Worm (Caenorhabditis elegans) whole organism, young adult: ENCODE measurements around the gene C32D5.7.

Source experiments
- D2030.7 ChIP-seq: fragments of 200-800 bp; sonication (Bioruptor generic); IDR thresholded peaks from 2 replicates; pipeline ENCODE4 v1.3.6; 2022; ENCODE audit warnings: missing genetic modification reagents, missing genetic modification characterization, missing compliant biosample characterization
- F37B4.10 ChIP-seq: fragments of 200-800 bp; sonication (Bioruptor generic); IDR thresholded peaks from 2 replicates; pipeline ENCODE4 v1.3.6; 2022; ENCODE audit warnings: missing genetic modification characterization, missing compliant biosample characterization
- F39B2.1 ChIP-seq: fragments of 200-800 bp; sonication (Bioruptor generic); IDR thresholded peaks from 2 replicates; pipeline ENCODE4 v1.3.6; 2022; ENCODE audit warnings: missing genetic modification reagents, missing genetic modification characterization, missing compliant biosample characterization
- F49E8.2 ChIP-seq: sonication (generic microtip); optimal IDR thresholded peaks from 3 replicates; lab custom pipeline; 2017; ENCODE audit warnings: missing genetic modification characterization, mild to moderate bottlenecking, missing compliant biosample characterization, antibody characterized with exemption, moderate library complexity; ENCODE audit not compliant: insufficient read depth
- F52B5.7 ChIP-seq: sonication (generic microtip); optimal IDR thresholded peaks from 2 replicates; lab custom pipeline; 2016; ENCODE audit warnings: mild to moderate bottlenecking, missing genetic modification characterization, missing compliant biosample characterization
- F55B11.4 ChIP-seq: sonication (generic microtip); optimal IDR thresholded peaks from 2 replicates; lab custom pipeline; 2016; ENCODE audit warnings: missing compliant biosample characterization, missing genetic modification characterization, borderline replicate concordance; ENCODE audit not compliant: insufficient read depth
- F57A8.1 ChIP-seq: fragments of 200-800 bp; sonication (Bioruptor generic); optimal IDR thresholded peaks from 2 replicates; lab custom pipeline; 2018; ENCODE audit warnings: mild to moderate bottlenecking, missing genetic modification characterization, moderate library complexity, missing compliant biosample characterization
- F57C9.4 ChIP-seq: sonication (generic microtip); optimal IDR thresholded peaks from 2 replicates; lab custom pipeline; 2017; ENCODE audit warnings: mild to moderate bottlenecking, missing genetic modification characterization, missing compliant biosample characterization
- K12H6.12 ChIP-seq: fragments of 200-800 bp; sonication (Bioruptor generic); optimal IDR thresholded peaks from 2 replicates; lab custom pipeline; 2018; ENCODE audit warnings: mild to moderate bottlenecking, missing genetic modification characterization, missing compliant biosample characterization
- T07F8.4 ChIP-seq: sonication (generic microtip); optimal IDR thresholded peaks from 2 replicates; lab custom pipeline; 2016; ENCODE audit warnings: mild to moderate bottlenecking, missing genetic modification characterization, moderate library complexity, missing compliant biosample characterization
- Y67H2A.10 ChIP-seq: fragments of 200-800 bp; sonication (Bioruptor generic); conservative IDR thresholded peaks from 2 replicates; pipeline ENCODE4 v1.3.6; 2022; ENCODE audit warnings: missing genetic modification reagents, missing genetic modification characterization, missing compliant biosample characterization
- Y95B8A.8 ChIP-seq: fragments of 200-800 bp; sonication (Bioruptor generic); IDR thresholded peaks from 2 replicates; pipeline ENCODE4 v1.3.6; 2022; ENCODE audit warnings: missing genetic modification reagents, missing genetic modification characterization, missing compliant biosample characterization
- akir-1 ChIP-seq: fragments of 200-800 bp; sonication (Bioruptor generic); optimal IDR thresholded peaks from 2 replicates; lab custom pipeline; 2018; ENCODE audit warnings: mild to moderate bottlenecking, missing genetic modification characterization, moderate library complexity, missing compliant biosample characterization
- aptf-2 ChIP-seq: fragments of 200-800 bp; sonication (Bioruptor generic); conservative IDR thresholded peaks from 2 replicates; pipeline ENCODE4 v1.3.6; 2022; ENCODE audit warnings: missing genetic modification reagents, missing genetic modification characterization, missing compliant biosample characterization
- athp-1 ChIP-seq: sonication (generic microtip); optimal IDR thresholded peaks from 2 replicates; lab custom pipeline; 2017; ENCODE audit warnings: mild to moderate bottlenecking, missing genetic modification characterization, missing compliant biosample characterization
- attf-3 ChIP-seq: fragments of 200-800 bp; sonication (Bioruptor generic); conservative IDR thresholded peaks from 2 replicates; pipeline ENCODE4 v1.3.6; 2022; ENCODE audit warnings: missing genetic modification reagents, missing genetic modification characterization, missing compliant biosample characterization
- attf-5 ChIP-seq: fragments of 200-800 bp; sonication (Bioruptor generic); optimal IDR thresholded peaks from 2 replicates; lab custom pipeline; 2018; ENCODE audit warnings: mild to moderate bottlenecking, missing genetic modification characterization, missing compliant biosample characterization
- ceh-100 ChIP-seq: fragments of 200-800 bp; sonication (Bioruptor generic); IDR thresholded peaks from 2 replicates; pipeline ENCODE4 v1.3.6; 2022; ENCODE audit warnings: missing genetic modification reagents, missing genetic modification characterization, missing compliant biosample characterization
- ceh-27 ChIP-seq: fragments of 200-800 bp; sonication (Bioruptor generic); optimal IDR thresholded peaks from 2 replicates; lab custom pipeline; 2018; ENCODE audit warnings: mild to moderate bottlenecking, missing genetic modification characterization, moderate library complexity, missing compliant biosample characterization
- ceh-79 ChIP-seq: sonication (generic microtip); optimal IDR thresholded peaks from 2 replicates; lab custom pipeline; 2017; ENCODE audit warnings: mild to moderate bottlenecking, missing genetic modification characterization, missing compliant biosample characterization
- chd-7 ChIP-seq: sonication (generic microtip); optimal IDR thresholded peaks from 2 replicates; lab custom pipeline; 2016; ENCODE audit warnings: mild to moderate bottlenecking, missing genetic modification characterization, moderate library complexity, missing compliant biosample characterization
- dox-1 ChIP-seq: fragments of 200-800 bp; sonication (Bioruptor generic); IDR thresholded peaks from 2 replicates; pipeline ENCODE4 v1.3.6; 2022; ENCODE audit warnings: missing genetic modification reagents, missing genetic modification characterization, missing compliant biosample characterization
- dpl-1 ChIP-seq: fragments of 150-350 bp; optimal IDR thresholded peaks from 2 replicates; lab custom pipeline; 2014; ENCODE audit warnings: missing biosample characterization, missing genetic modification reagents, missing genetic modification characterization
- hlh-12 ChIP-seq: sonication (generic microtip); optimal IDR thresholded peaks from 2 replicates; lab custom pipeline; 2016; ENCODE audit warnings: missing genetic modification characterization, missing compliant biosample characterization
- hmg-20 ChIP-seq: fragments of 200-800 bp; sonication (Bioruptor generic); IDR thresholded peaks from 2 replicates; pipeline ENCODE4 v1.3.6; 2022; ENCODE audit warnings: missing genetic modification reagents, missing genetic modification characterization, missing compliant biosample characterization
- hrde-1 ChIP-seq: sonication (generic microtip); optimal IDR thresholded peaks from 2 replicates; lab custom pipeline; 2016; ENCODE audit warnings: missing genetic modification characterization, mild to moderate bottlenecking, missing compliant biosample characterization, moderate library complexity, missing genotype, missing genetic modification reagents, borderline replicate concordance
- let-526 ChIP-seq: fragments of 200-800 bp; sonication (Bioruptor generic); IDR thresholded peaks from 2 replicates; pipeline ENCODE4 v1.3.6; 2022; ENCODE audit warnings: missing genetic modification reagents, missing genetic modification characterization, missing compliant biosample characterization
- lin-26 ChIP-seq: fragments of 200-800 bp; sonication (Bioruptor generic); IDR thresholded peaks from 2 replicates; pipeline ENCODE4 v1.3.6; 2022; ENCODE audit warnings: missing genetic modification reagents, missing genetic modification characterization, missing compliant biosample characterization
- lin-35 ChIP-seq, 3 experiments: fragments of 150-350 bp in 2 of 3; sonication (generic microtip) in 1 of 3; optimal IDR thresholded peaks; 2 replicates each; lab custom pipeline; 2014 to 2018; ENCODE audit warnings: missing biosample characterization in 3 of 3, missing genetic modification characterization in 3 of 3, missing genetic modification reagents in 3 of 3
- lin-54 ChIP-seq: fragments of 200-800 bp; sonication (Bioruptor generic); optimal IDR thresholded peaks from 2 replicates; lab custom pipeline; 2018; ENCODE audit warnings: mild to moderate bottlenecking, missing genetic modification characterization, missing compliant biosample characterization
- lsy-27 ChIP-seq: sonication (generic microtip); optimal IDR thresholded peaks from 2 replicates; lab custom pipeline; 2017; ENCODE audit warnings: missing genetic modification characterization, mild to moderate bottlenecking, missing compliant biosample characterization, antibody characterized with exemption, missing genotype, borderline replicate concordance; ENCODE audit not compliant: insufficient read depth
- madf-10 ChIP-seq: sonication (generic microtip); optimal IDR thresholded peaks from 2 replicates; lab custom pipeline; 2016; ENCODE audit warnings: mild to moderate bottlenecking, missing genetic modification characterization, missing compliant biosample characterization
- mcd-1 ChIP-seq: fragments of 200-800 bp; sonication (Bioruptor generic); IDR thresholded peaks from 2 replicates; pipeline ENCODE4 v1.3.6; 2022; ENCODE audit warnings: missing genetic modification reagents, missing genetic modification characterization, missing compliant biosample characterization
- mel-28 ChIP-seq: sonication (generic microtip); optimal IDR thresholded peaks from 2 replicates; lab custom pipeline; 2016; ENCODE audit warnings: borderline replicate concordance, mild to moderate bottlenecking, missing genetic modification characterization, missing compliant biosample characterization
- nfyb-1 ChIP-seq: fragments of 200-800 bp; sonication (Bioruptor generic); IDR thresholded peaks from 2 replicates; pipeline ENCODE4 v1.3.6; 2022; ENCODE audit warnings: missing genetic modification reagents, missing genetic modification characterization, missing compliant biosample characterization
- sdz-38 ChIP-seq: sonication (generic microtip); optimal IDR thresholded peaks from 2 replicates; lab custom pipeline; 2016; ENCODE audit warnings: missing genotype, missing genetic modification characterization, missing compliant biosample characterization
- snpc-4 ChIP-seq, 5 experiments: fragments of 150-350 bp in 1 of 5; sonication (generic microtip) in 4 of 5; optimal IDR thresholded peaks; 2 replicates each; lab custom pipeline; 2014 to 2018; ENCODE audit warnings: missing genetic modification characterization in 5 of 5, missing biosample characterization in 3 of 5, antibody characterized with exemption in 2 of 5, mild to moderate bottlenecking in 2 of 5, missing compliant biosample characterization in 2 of 5, missing genotype in 2 of 5, moderate library complexity in 2 of 5, missing genetic modification reagents in 1 of 5
- tbp1 ChIP-seq: fragments of 200-800 bp; sonication (Bioruptor generic); optimal IDR thresholded peaks from 2 replicates; lab custom pipeline; 2018; ENCODE audit warnings: mild to moderate bottlenecking, missing genetic modification characterization, missing compliant biosample characterization
- tbx-9 ChIP-seq: sonication (generic microtip); optimal IDR thresholded peaks from 2 replicates; lab custom pipeline; 2016; ENCODE audit warnings: borderline replicate concordance, missing genetic modification characterization, inconsistent platforms, missing compliant biosample characterization
- tlf-1 ChIP-seq: fragments of 200-800 bp; sonication (Bioruptor generic); optimal IDR thresholded peaks from 2 replicates; lab custom pipeline; 2018; ENCODE audit warnings: mild to moderate bottlenecking, missing genetic modification characterization, missing compliant biosample characterization
- unc-62 ChIP-seq: fragments of 150-350 bp; optimal IDR thresholded peaks from 2 replicates; lab custom pipeline; 2014; ENCODE audit warnings: missing biosample characterization, missing genetic modification reagents, missing genetic modification characterization
- xnd-1 ChIP-seq: sonication (generic microtip); optimal IDR thresholded peaks from 2 replicates; lab custom pipeline; 2016; ENCODE audit warnings: missing genotype, missing genetic modification reagents, missing genetic modification characterization, missing compliant biosample characterization
- zfh-2 ChIP-seq: fragments of 200-800 bp; sonication (Bioruptor generic); conservative IDR thresholded peaks from 2 replicates; pipeline ENCODE4 v1.3.6; 2022; ENCODE audit warnings: missing genetic modification reagents, missing genetic modification characterization, missing compliant biosample characterization
- zim-3 ChIP-seq: sonication (generic microtip); optimal IDR thresholded peaks from 2 replicates; lab custom pipeline; 2017; ENCODE audit warnings: mild to moderate bottlenecking, missing genetic modification characterization, moderate library complexity, missing compliant biosample characterization
- ztf-18 ChIP-seq: sonication (generic microtip); optimal IDR thresholded peaks from 2 replicates; lab custom pipeline; 2016; ENCODE audit warnings: missing genotype, mild to moderate bottlenecking, missing genetic modification characterization, missing compliant biosample characterization
- ztf-22 ChIP-seq: fragments of 200-800 bp; sonication (Bioruptor generic); optimal IDR thresholded peaks from 2 replicates; lab custom pipeline; 2018; ENCODE audit warnings: mild to moderate bottlenecking, missing genetic modification characterization, moderate library complexity, missing compliant biosample characterization

Gene C32D5.7

DNA sequence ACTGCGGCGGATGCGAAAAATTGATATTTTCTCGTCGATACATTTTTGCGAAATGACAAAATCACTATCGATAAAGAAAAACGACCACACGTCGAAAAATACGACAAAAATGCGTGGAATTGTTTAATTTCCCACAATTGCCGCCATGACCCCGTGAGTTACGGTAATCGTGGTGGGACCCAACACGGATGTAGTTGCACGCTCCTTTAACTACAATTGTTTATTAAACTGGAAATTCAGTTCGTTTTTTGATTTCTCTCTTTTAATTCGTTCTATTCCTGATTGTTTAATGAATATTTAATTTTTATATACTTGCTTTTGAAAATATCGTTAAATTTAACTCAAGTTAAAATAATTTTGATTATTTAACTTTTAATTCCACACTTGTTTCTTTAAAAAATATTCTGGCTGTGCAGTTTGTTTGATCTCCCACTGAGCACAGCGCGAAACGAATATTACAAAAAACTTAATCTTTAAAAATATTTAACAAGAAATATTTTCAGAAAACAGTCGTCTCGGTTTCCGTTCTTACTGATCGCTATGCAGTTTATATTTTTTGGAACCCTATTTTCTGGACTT is 25.5 kb upstream of the C32D5.7 start, which contains the start of the genes ani-2 and clec-88 (continued):
- TF ChIP-seq F57C9.4 (tag; lab: Kevin White, UChicago) (no peak), athp-1 (no peak), ceh-79 (no peak), attf-5 (no peak), unc-62 (GFP tag; lab: Kevin White, UChicago) (no peak), lsy-27 (no peak), chd-7 (tag; lab: Kevin White, UChicago) (no peak), ztf-22 (no peak), Y67H2A.10 (GFP tag; lab: Robert Waterston, UW) (no peak), K12H6.12 (tag; lab: Kevin White, UChicago) (no peak), tbx-9 (tag; lab: Kevin White, UChicago) (no peak), hrde-1 (no peak), D2030.7 (GFP tag; lab: Robert Waterston, UW) (peak; percentile 84), T07F8.4 (tag; lab: Kevin White, UChicago) (no peak), Y95B8A.8 (GFP tag; lab: Robert Waterston, UW) (0 out of 2 replicates have a peak, but pooled peaks have one; percentile 8), F49E8.2 (tag; lab: Kevin White, UChicago) (peak; percentile 68), dox-1 (peak; percentile 63; the same call in 1 of the 2 replicates), zfh-2 (GFP tag; lab: Robert Waterston, UW) (no peak), lin-35 (GFP tag; optimal IDR thresholded peaks at IDR 0.05; lab: Kevin White, UChicago) (peak in 1 of 3 experiments; percentile 29), F39B2.1 (GFP tag; lab: Robert Waterston, UW) (no peak), ceh-100 (GFP tag; lab: Robert Waterston, UW) (no peak), snpc-4 (GFP tag; optimal IDR thresholded peaks at IDR 0.05; lab: Kevin White, UChicago) (no peak), snpc-4 (tag; optimal IDR thresholded peaks at IDR 0.05; lab: Kevin White, UChicago) (peak in 1 of 4 experiments; percentile 17), F52B5.7 (tag; lab: Kevin White, UChicago) (no peak), F37B4.10 (GFP tag; lab: Robert Waterston, UW) (no peak), hlh-12 (tag; lab: Kevin White, UChicago) (no peak), ceh-27 (GFP tag; lab: Kevin White, UChicago) (no peak), lin-26 (GFP tag; lab: Robert Waterston, UW) (no peak), zim-3 (tag; lab: Kevin White, UChicago) (no peak)

DNA sequence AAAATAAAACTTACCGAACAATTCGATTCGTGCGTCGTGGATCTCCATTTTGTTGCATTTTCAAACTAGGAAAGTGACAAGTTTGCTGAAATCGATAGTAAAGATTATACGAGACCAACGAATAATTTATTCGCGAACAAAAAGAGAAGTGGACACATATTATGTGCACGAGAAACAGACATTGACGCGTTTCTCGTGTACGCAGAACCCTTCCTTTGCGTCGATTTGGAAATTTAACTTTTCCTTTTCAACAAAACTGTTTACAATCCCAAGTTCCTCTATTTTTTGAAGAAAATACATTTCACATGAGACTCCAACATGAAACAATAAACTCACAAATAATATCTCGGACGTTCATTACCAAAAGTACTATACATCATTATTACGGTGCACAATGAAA is 21.0 kb upstream of the C32D5.7 start, which contains the start of gene K10B2.4:
Gene K10B2.4, minus strand, starts transcription at position 138 of the 400 bp plus-strand sequence.
- TF ChIP-seq mel-28 (tag; lab: Kevin White, UChicago), result no peak
- no peak for TF ChIP-seq madf-10 (tag; lab: Kevin White, UChicago)
- TF ChIP-seq tlf-1 (GFP tag; lab: Kevin White, UChicago), result peak; percentile 43
- TF ChIP-seq akir-1 (GFP tag; lab: Kevin White, UChicago), result peak; percentile 12
- no peak for TF ChIP-seq attf-3 (GFP tag; lab: Robert Waterston, UW)
- no peak for TF ChIP-seq tbx-9 (tag; lab: Kevin White, UChicago)
- TF ChIP-seq mcd-1 (GFP tag; lab: Robert Waterston, UW), result peak; percentile 59; the same call in 1 of the 2 replicates
- peak; percentile 92 for TF ChIP-seq ztf-18
- no peak for TF ChIP-seq hmg-20
- TF ChIP-seq sdz-38 (tag; lab: Kevin White, UChicago), result no peak
- no peak for TF ChIP-seq xnd-1 (tag; lab: Kevin White, UChicago)
- peak; percentile 57; the same call in 1 of the 2 replicates for TF ChIP-seq nfyb-1 (GFP tag; lab: Robert Waterston, UW)
- TF ChIP-seq hrde-1, result peak; percentile 53
- TF ChIP-seq lin-54, result peak; percentile 62
- peak; percentile 22; the same call in 1 of the 2 replicates for TF ChIP-seq let-526 (GFP tag; lab: Robert Waterston, UW)
- TF ChIP-seq aptf-2, result no peak
- TF ChIP-seq F57A8.1, result no peak
- TF ChIP-seq dpl-1 (GFP tag; lab: Kevin White, UChicago), result peak; percentile 46
- peak; percentile 11 for TF ChIP-seq tbp1 (GFP tag; lab: Kevin White, UChicago)
- no peak for TF ChIP-seq F55B11.4 (tag; lab: Kevin White, UChicago)
- TF ChIP-seq ceh-100 (GFP tag; lab: Robert Waterston, UW), result peak; percentile 34; the same call in 1 of the 2 replicates
- 0 out of 2 replicates have a peak, but pooled peaks have one; percentile 21 for TF ChIP-seq Y67H2A.10 (GFP tag; lab: Robert Waterston, UW)
